Worm (Caenorhabditis elegans): ENCODE results near the gene sir-2.2.

The sir-2.2 gene

ce11 chrX:13348417-13348816 lies 20.6 kb downstream of the sir-2.2 start (continued):
- no peak for TF ChIP-seq spr-3 (GFP tag; optimal IDR thresholded peaks at IDR 0.05)

ce11 chrX:13349230-13350122 lies 21.6 kb downstream of the sir-2.2 start:
- TF ChIP-seq fos-1 (tag; optimal IDR thresholded peaks at IDR 0.05) (no peak), Y5F2A.4 (GFP tag; optimal IDR thresholded peaks at IDR 0.05) (no peak), lin-15B (tag; optimal IDR thresholded peaks at IDR 0.05) (no peak), lin-1 (GFP tag; IDR thresholded peaks at IDR 0.05) (no peak), snpc-4 (tag; optimal IDR thresholded peaks at IDR 0.05) (no peak), ceh-32 (tag; optimal IDR thresholded peaks at IDR 0.05; ENCODE audit: poor library complexity) (no peak), madf-5 (GFP tag; IDR thresholded peaks at IDR 0.05) (no peak), nhr-28 (tag; optimal IDR thresholded peaks at IDR 0.05) (peak; percentile 32), mxl-3 (GFP tag; optimal IDR thresholded peaks at IDR 0.05) (peak; percentile 44), ceh-20 (GFP tag; IDR thresholded peaks at IDR 0.05) (no peak), nhr-77 (tag; optimal IDR thresholded peaks at IDR 0.05) (peak; percentile 35), zfp-3 (GFP tag; conservative IDR thresholded peaks at IDR 0.05) (peak; percentile 96), saeg-2 (GFP tag; IDR thresholded peaks at IDR 0.05) (peak; percentile 36; the same call in 1 of the 2 replicates), ZK546.5 (tag; optimal IDR thresholded peaks at IDR 0.05) (no peak), daf-16 (GFP tag; optimal IDR thresholded peaks at IDR 0.05) (peak in 1 of 2 experiments; percentile 74), daf-16 (tag; optimal IDR thresholded peaks at IDR 0.05) (peak; percentile 30), nhr-41 (GFP tag; IDR thresholded peaks at IDR 0.05) (no peak), mep-1 (tag; optimal IDR thresholded peaks at IDR 0.05) (peak; percentile 95), nhr-76 (tag; optimal IDR thresholded peaks at IDR 0.05) (no peak), ces-1 (GFP tag; optimal IDR thresholded peaks at IDR 0.05) (no peak), ctbp-1 (GFP tag; IDR thresholded peaks at IDR 0.05) (no peak), dmd-6 (GFP tag; IDR thresholded peaks at IDR 0.05) (no peak; the same call in 1 of the 2 replicates), egl-27 (tag; optimal IDR thresholded peaks at IDR 0.05) (no peak), zfp-2 (tag; optimal IDR thresholded peaks at IDR 0.05) (no peak), pha-4 (GFP tag; IDR thresholded peaks at IDR 0.05) (peak; percentile 19; the same call in 1 of the 2 replicates), pha-4 (tag; optimal IDR thresholded peaks at IDR 0.05) (no peak), Y75B8A.6 (GFP tag; IDR thresholded peaks at IDR 0.05) (peak; percentile 65; the same call in 1 of the 2 replicates), daf-8 (GFP tag; IDR thresholded peaks at IDR 0.05) (no peak), dmd-8 (GFP tag; IDR thresholded peaks at IDR 0.05) (no peak), aha-1 (tag) (peak; percentile 85), mes-2 (tag; optimal IDR thresholded peaks at IDR 0.05; ENCODE audit: poor library complexity, severe bottlenecking) (no peak), nhr-111 (GFP tag; optimal IDR thresholded peaks at IDR 0.05) (no peak), cey-2 (tag; optimal IDR thresholded peaks at IDR 0.05; ENCODE audit: borderline replicate concordance, insufficient read depth) (no peak), hif-1 (tag; optimal IDR thresholded peaks at IDR 0.05) (peak in 1 of 2 experiments; percentile 53), Y105C5A.15 (GFP tag; IDR thresholded peaks at IDR 0.05) (no peak), lin-29 (GFP tag; IDR thresholded peaks at IDR 0.05) (no peak; the same call in 1 of the 2 replicates), nhr-25 (tag; optimal IDR thresholded peaks at IDR 0.05; ENCODE audit: borderline replicate concordance, insufficient read depth) (no peak), nhr-102 (tag; optimal IDR thresholded peaks at IDR 0.05) (peak; percentile 64), mxl-2 (GFP tag; conservative IDR thresholded peaks at IDR 0.05) (no peak), D1046.2 (GFP tag; IDR thresholded peaks at IDR 0.05) (no peak), duxl-1 (tag; optimal IDR thresholded peaks at IDR 0.05; ENCODE audit: poor library complexity) (peak; percentile 78), nhr-237 (tag; optimal IDR thresholded peaks at IDR 0.05) (no peak), lin-38 (GFP tag; IDR thresholded peaks at IDR 0.05) (peak; percentile 42), zag-1 (tag; optimal IDR thresholded peaks at IDR 0.05) (no peak), nhr-6 (tag; optimal IDR thresholded peaks at IDR 0.05) (no peak), spr-3 (GFP tag; optimal IDR thresholded peaks at IDR 0.05) (peak; percentile 34), ceh-82 (tag; optimal IDR thresholded peaks at IDR 0.05) (no peak)
